Worm (Caenorhabditis elegans): Measurements from ENCODE around the gene Y56A3A.31.

- TF ChIP-seq mes-4 (tag; optimal IDR thresholded peaks at IDR 0.05) (no peak), ztf-3 (GFP tag; optimal IDR thresholded peaks at IDR 0.05) (no peak)
These were observed 4.5 kb downstream of the Y56A3A.31 start, which contains the start of gene Y56A3A.30 for ce11 chrIII:11978742-11979141.
